Fruit fly (Drosophila melanogaster) whole organism, embryonic: Measurements from ENCODE around the gene sordd2.

Source experiments
- Awh ChIP-seq: fragments of 200-800 bp; sonication (Bioruptor generic); IDR thresholded peaks from 2 replicates; pipeline ENCODE4, ENCODE4 v1.3.6; 2022; ENCODE audit warnings: missing biosample characterization, missing genetic modification characterization
- CG10959 ChIP-seq: fragments of 200-800 bp; sonication (Bioruptor generic); IDR thresholded peaks from 2 replicates; pipeline ENCODE4 v1.3.6; 2022; ENCODE audit warnings: missing biosample characterization, missing genetic modification characterization
- CG13424 ChIP-seq: fragments of 200-800 bp; sonication (Bioruptor generic); optimal IDR thresholded peaks from 2 replicates; lab custom pipeline; 2019; ENCODE audit warnings: missing biosample characterization, mild to moderate bottlenecking, missing genetic modification characterization, moderate library complexity
- CG14860 ChIP-seq: fragments of 200-800 bp; sonication (Bioruptor generic); IDR thresholded peaks from 3 replicates; pipeline ENCODE4 v1.3.6; 2022; ENCODE audit warnings: missing biosample characterization, missing genetic modification characterization; ENCODE audit not compliant: partially characterized antibody
- CG15601 ChIP-seq: fragments of 200-800 bp; sonication (Bioruptor generic); optimal IDR thresholded peaks from 3 replicates; lab custom pipeline; 2019; ENCODE audit warnings: missing biosample characterization, mild to moderate bottlenecking, missing genetic modification characterization, moderate library complexity
- CG1647 ChIP-seq: fragments of 200-800 bp; sonication (Bioruptor generic); optimal IDR thresholded peaks from 3 replicates; lab custom pipeline; 2016; ENCODE audit warnings: missing biosample characterization, missing genetic modification characterization
- CG1832 ChIP-seq: fragments of 200-800 bp; sonication (Bioruptor generic); optimal IDR thresholded peaks from 2 replicates; lab custom pipeline; 2017; ENCODE audit warnings: missing biosample characterization, mild to moderate bottlenecking, missing genetic modification characterization, inconsistent platforms
- CG18476 ChIP-seq: fragments of 200-800 bp; sonication (Bioruptor generic); optimal IDR thresholded peaks from 2 replicates; lab custom pipeline; 2016; ENCODE audit warnings: missing biosample characterization, mild to moderate bottlenecking, missing genetic modification characterization
- CG18619 ChIP-seq: fragments of 200-800 bp; sonication (Bioruptor generic); optimal IDR thresholded peaks from 3 replicates; lab custom pipeline; 2017; ENCODE audit warnings: missing biosample characterization, mild to moderate bottlenecking, missing genetic modification characterization
- CG2116 ChIP-seq: fragments of 200-800 bp; sonication (Bioruptor generic); optimal IDR thresholded peaks from 3 replicates; lab custom pipeline; 2018; ENCODE audit warnings: missing biosample characterization, mild to moderate bottlenecking, missing genetic modification characterization
- CG3065 ChIP-seq: fragments of 200-800 bp; sonication (Bioruptor generic); optimal IDR thresholded peaks from 2 replicates; lab custom pipeline; 2016; ENCODE audit warnings: missing biosample characterization, missing genetic modification characterization
- CG4328 ChIP-seq: fragments of 200-800 bp; sonication (Bioruptor generic); optimal IDR thresholded peaks from 3 replicates; lab custom pipeline; 2017; ENCODE audit warnings: missing biosample characterization, missing genetic modification reagents, missing genetic modification characterization
- CG6765 ChIP-seq: fragments of 200-800 bp; sonication (Bioruptor generic); optimal IDR thresholded peaks from 3 replicates; lab custom pipeline; 2017; ENCODE audit warnings: missing biosample characterization, mild to moderate bottlenecking, missing genetic modification characterization
- CG7556 ChIP-seq: fragments of 200-800 bp; sonication (Bioruptor generic); optimal IDR thresholded peaks from 2 replicates; lab custom pipeline; 2017; ENCODE audit warnings: missing biosample characterization, mild to moderate bottlenecking, missing genetic modification characterization
- CG7928 ChIP-seq: fragments of 200-800 bp; sonication (Bioruptor generic); optimal IDR thresholded peaks from 2 replicates; lab custom pipeline; 2017; ENCODE audit warnings: missing biosample characterization, mild to moderate bottlenecking, missing genetic modification characterization
- CG8359 ChIP-seq: fragments of 200-800 bp; sonication (Bioruptor generic); optimal IDR thresholded peaks from 2 replicates; lab custom pipeline; 2017; ENCODE audit warnings: missing biosample characterization, mild to moderate bottlenecking, missing genetic modification characterization, borderline replicate concordance
- CkIIα-i1 ChIP-seq: fragments of 200-800 bp; sonication (Bioruptor generic); IDR thresholded peaks from 2 replicates; pipeline ENCODE4 v1.3.6; 2022; ENCODE audit warnings: missing biosample characterization, missing genetic modification characterization
- Dbx ChIP-seq: fragments of 200-800 bp; sonication (Bioruptor generic); IDR thresholded peaks from 3 replicates; pipeline ENCODE4 v1.3.6; 2022; ENCODE audit warnings: missing biosample characterization, missing genetic modification characterization
- Dfd ChIP-seq, 2 experiments: fragments of >200 bp; optimal IDR thresholded peaks; 2 replicates each; lab custom pipeline; 2017; ENCODE audit warnings: missing biosample characterization in 2 of 2, missing genetic modification characterization in 2 of 2
- Drgx ChIP-seq: fragments of 200-800 bp; sonication (Bioruptor generic); IDR thresholded peaks from 2 replicates; pipeline ENCODE4 v1.3.6; 2022; ENCODE audit warnings: missing biosample characterization, missing genetic modification characterization
- Ets97D ChIP-seq: fragments of 200-800 bp; sonication (Bioruptor generic); optimal IDR thresholded peaks from 3 replicates; lab custom pipeline; 2016; ENCODE audit warnings: missing biosample characterization, missing genetic modification characterization
- H2.0 ChIP-seq: fragments of 200-800 bp; sonication (Bioruptor generic); IDR thresholded peaks from 2 replicates; pipeline ENCODE4 v1.3.6; 2022; ENCODE audit warnings: missing biosample characterization, missing genetic modification characterization
- Hr3 ChIP-seq: fragments of 200-800 bp; sonication (Bioruptor generic); optimal IDR thresholded peaks from 3 replicates; lab custom pipeline; 2016; ENCODE audit warnings: missing biosample characterization, missing genetic modification characterization
- Max ChIP-seq: fragments of 200-800 bp; sonication (Bioruptor generic); optimal IDR thresholded peaks from 2 replicates; lab custom pipeline; 2016; ENCODE audit warnings: missing biosample characterization, mild to moderate bottlenecking, missing genetic modification characterization
- Scr ChIP-seq: fragments of 200-800 bp; sonication (Bioruptor generic); IDR thresholded peaks from 2 replicates; pipeline ENCODE4 v1.3.6; 2022; ENCODE audit warnings: missing biosample characterization, missing genetic modification characterization; ENCODE audit not compliant: partially characterized antibody
- Six4 ChIP-seq: fragments of 200-800 bp; sonication (Bioruptor generic); optimal IDR thresholded peaks from 2 replicates; lab custom pipeline; 2016; ENCODE audit warnings: missing biosample characterization, missing genetic modification characterization
- Sry-δ ChIP-seq: fragments of 200-800 bp; sonication (Bioruptor generic); optimal IDR thresholded peaks from 2 replicates; lab custom pipeline; 2016; ENCODE audit warnings: missing biosample characterization, missing genetic modification characterization
- Xbp1 ChIP-seq: fragments of 200-800 bp; sonication (Bioruptor generic); optimal IDR thresholded peaks from 3 replicates; lab custom pipeline; 2016; ENCODE audit warnings: missing biosample characterization, mild to moderate bottlenecking, missing genetic modification characterization
- ab ChIP-seq: fragments of 200-800 bp; sonication (Bioruptor generic); optimal IDR thresholded peaks from 2 replicates; lab custom pipeline; 2016; ENCODE audit warnings: missing biosample characterization, missing genetic modification characterization
- amos ChIP-seq: fragments of 200-800 bp; sonication (Bioruptor generic); IDR thresholded peaks from 2 replicates; pipeline ENCODE4 v1.3.6; 2022; ENCODE audit warnings: missing biosample characterization, missing genetic modification characterization; ENCODE audit not compliant: partially characterized antibody
- ato ChIP-seq: fragments of 200-800 bp; sonication (Bioruptor generic); IDR thresholded peaks from 2 replicates; pipeline ENCODE4 v1.3.6; 2022; ENCODE audit warnings: missing biosample characterization, missing genetic modification characterization; ENCODE audit not compliant: partially characterized antibody
- az2 ChIP-seq: fragments of 200-800 bp; sonication (Bioruptor generic); optimal IDR thresholded peaks from 3 replicates; lab custom pipeline; 2016; ENCODE audit warnings: missing biosample characterization, missing genetic modification characterization
- dm ChIP-seq: fragments of 200-800 bp; sonication (Bioruptor generic); optimal IDR thresholded peaks from 3 replicates; lab custom pipeline; 2016; ENCODE audit warnings: missing biosample characterization, missing genetic modification characterization
- dmrt99B ChIP-seq: fragments of 200-800 bp; sonication (Bioruptor generic); optimal IDR thresholded peaks from 2 replicates; lab custom pipeline; 2018; ENCODE audit warnings: missing biosample characterization, mild to moderate bottlenecking, missing genetic modification characterization, moderate library complexity
- dpn ChIP-seq, 2 experiments: fragments of 200-800 bp; sonication (Bioruptor generic); optimal IDR thresholded peaks; 3 replicates each; lab custom pipeline; 2016; ENCODE audit warnings: missing biosample characterization in 2 of 2, missing genetic modification characterization in 2 of 2
- ewg ChIP-seq: fragments of 200-800 bp; sonication (Bioruptor generic); optimal IDR thresholded peaks from 3 replicates; lab custom pipeline; 2017; ENCODE audit warnings: mild to moderate bottlenecking, missing biosample characterization, missing genetic modification reagents, missing genetic modification characterization
- gem ChIP-seq: fragments of 200-800 bp; sonication (Bioruptor generic); optimal IDR thresholded peaks from 2 replicates; lab custom pipeline; 2019; ENCODE audit warnings: missing biosample characterization, mild to moderate bottlenecking, missing genetic modification characterization, moderate library complexity
- gsb-n ChIP-seq: fragments of 200-800 bp; sonication (Bioruptor generic); optimal IDR thresholded peaks from 3 replicates; lab custom pipeline; 2018; ENCODE audit warnings: missing biosample characterization, mild to moderate bottlenecking, missing genetic modification characterization
- odd ChIP-seq: fragments of 200-800 bp; sonication (Bioruptor generic); optimal IDR thresholded peaks from 2 replicates; lab custom pipeline; 2017; ENCODE audit warnings: missing biosample characterization, mild to moderate bottlenecking, missing genetic modification characterization
- peb ChIP-seq: fragments of 200-800 bp; sonication (Bioruptor generic); IDR thresholded peaks from 2 replicates; pipeline ENCODE4 v1.3.6; 2022; ENCODE audit warnings: missing biosample characterization, missing genetic modification characterization
- pum ChIP-seq: fragments of 200-800 bp; sonication (Bioruptor generic); optimal IDR thresholded peaks from 2 replicates; lab custom pipeline; 2016; ENCODE audit warnings: missing biosample characterization, missing genetic modification characterization
- pzg ChIP-seq: fragments of 200-800 bp; sonication (Bioruptor generic); optimal IDR thresholded peaks from 3 replicates; lab custom pipeline; 2018; ENCODE audit warnings: missing biosample characterization, mild to moderate bottlenecking, missing genetic modification characterization, moderate library complexity
- stwl ChIP-seq: fragments of 200-800 bp; sonication (Bioruptor generic); optimal IDR thresholded peaks from 3 replicates; lab custom pipeline; 2018; ENCODE audit warnings: missing biosample characterization, mild to moderate bottlenecking, missing genetic modification characterization, moderate library complexity
- tap ChIP-seq: fragments of 200-800 bp; optimal IDR thresholded peaks from 3 replicates; lab custom pipeline; 2019; ENCODE audit warnings: missing biosample characterization, mild to moderate bottlenecking, missing genetic modification characterization, moderate library complexity
- tup ChIP-seq: fragments of 200-800 bp; sonication (Bioruptor generic); optimal IDR thresholded peaks from 2 replicates; lab custom pipeline; 2016; ENCODE audit warnings: missing biosample characterization, mild to moderate bottlenecking, missing genetic modification characterization, moderate library complexity
- tx ChIP-seq: fragments of 200-800 bp; sonication (Bioruptor generic); optimal IDR thresholded peaks from 2 replicates; lab custom pipeline; 2016; ENCODE audit warnings: missing biosample characterization, missing genetic modification characterization
- vnd ChIP-seq: fragments of 200-800 bp; sonication (Bioruptor generic); IDR thresholded peaks from 3 replicates; pipeline ENCODE4 v1.3.6; 2022; ENCODE audit warnings: missing biosample characterization, missing genetic modification characterization; ENCODE audit not compliant: partially characterized antibody
- vvl ChIP-seq: fragments of 200-800 bp; sonication (Bioruptor generic); IDR thresholded peaks from 2 replicates; pipeline ENCODE4 v1.3.6; 2022; ENCODE audit warnings: missing biosample characterization, missing genetic modification characterization

sordd2 gene

DNA sequence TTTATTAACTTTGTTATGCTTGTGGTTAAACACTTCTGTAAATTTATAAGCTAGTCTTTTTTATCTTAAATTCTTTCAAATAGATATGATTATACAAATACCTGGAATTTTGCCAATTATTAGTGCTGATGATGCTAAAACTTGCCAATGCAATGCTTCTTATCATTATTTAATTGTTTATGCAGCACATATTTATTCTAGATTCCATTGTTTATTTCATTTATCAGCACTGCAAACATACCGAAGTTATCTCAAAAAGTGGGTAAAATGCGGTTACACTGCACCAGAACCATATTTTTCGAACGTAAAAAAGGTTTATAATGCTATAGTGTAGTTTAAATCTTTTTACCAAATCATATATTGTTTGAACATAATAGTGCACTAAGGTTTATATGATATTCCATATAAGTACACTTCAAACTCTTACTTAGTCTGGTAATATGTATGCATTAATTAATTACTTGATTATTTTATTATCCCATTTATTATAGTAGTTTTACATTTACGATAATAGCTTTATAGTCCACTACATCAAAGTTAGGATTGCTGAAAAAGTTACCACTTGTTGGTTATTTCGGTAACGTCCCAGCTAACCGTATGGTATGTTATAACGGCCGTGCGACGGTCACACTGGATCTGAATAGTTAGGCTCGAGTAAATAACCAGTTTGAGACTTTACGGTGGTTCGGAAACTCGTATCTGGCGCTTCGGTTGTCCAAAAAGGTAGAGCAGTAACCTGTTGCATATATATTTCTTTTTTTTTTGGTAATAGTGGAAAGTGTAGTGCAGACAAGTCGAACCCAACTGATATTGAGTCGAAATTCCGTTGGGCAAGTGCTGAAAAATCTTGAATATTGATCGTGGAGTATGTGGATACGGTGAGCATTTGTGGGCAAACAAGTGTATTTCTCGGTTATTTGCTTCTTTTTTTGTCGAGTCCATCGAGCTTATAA is 10.5 kb downstream of the sordd2 start, which contains the start of gene Rhp (continued):
- TF ChIP-seq ato (GFP tag; lab: Robert Waterston, UW): no peak
- TF ChIP-seq Dbx (GFP tag; lab: Robert Waterston, UW): no peak
- TF ChIP-seq CG7556 (GFP tag; lab: Kevin White, UChicago): peak; percentile 12
- peak; percentile 51 for TF ChIP-seq CG13424 (tag; lab: Kevin White, UChicago)
- no peak for TF ChIP-seq peb (GFP tag; lab: Robert Waterston, UW)
- no peak for TF ChIP-seq Dfd (GFP tag; optimal IDR thresholded peaks at IDR 0.05; lab: Kevin White, UChicago)
- peak; percentile 76 for TF ChIP-seq CG15601
- no peak for TF ChIP-seq stwl (tag; lab: Kevin White, UChicago)
- TF ChIP-seq Six4 (GFP tag; lab: Kevin White, UChicago): no peak
- TF ChIP-seq ab (GFP tag; lab: Kevin White, UChicago): no peak
- peak; percentile 58 for TF ChIP-seq odd (GFP tag; lab: Kevin White, UChicago)
- no peak for TF ChIP-seq CG10959 (GFP tag; lab: Robert Waterston, UW)
- TF ChIP-seq vnd (GFP tag; lab: Robert Waterston, UW): no peak
- TF ChIP-seq ewg (GFP tag; lab: Kevin White, UChicago): no peak
- TF ChIP-seq CG2116: peak; percentile 45
- no peak for TF ChIP-seq Ets97D
- no peak for TF ChIP-seq CG1647 (GFP tag; lab: Kevin White, UChicago)
- TF ChIP-seq Drgx (GFP tag; lab: Robert Waterston, UW): peak; percentile 6; the same call in 1 of the 2 replicates
- TF ChIP-seq CG6765 (GFP tag; lab: Kevin White, UChicago): no peak
- TF ChIP-seq H2.0: no peak
- peak; percentile 48 for TF ChIP-seq CG18619 (GFP tag; lab: Kevin White, UChicago)
- TF ChIP-seq amos (GFP tag; lab: Robert Waterston, UW): peak; percentile 54; the same call in 1 of the 2 replicates
- TF ChIP-seq vvl: no peak
- TF ChIP-seq pum (GFP tag; lab: Kevin White, UChicago): no peak
- no peak for TF ChIP-seq CG1832
- peak; percentile 25 for TF ChIP-seq CG8359
- no peak for TF ChIP-seq tup (GFP tag; lab: Kevin White, UChicago)
- no peak for TF ChIP-seq Sry-δ (GFP tag; lab: Kevin White, UChicago)
- no peak for TF ChIP-seq CG18476 (GFP tag; lab: Kevin White, UChicago)
- TF ChIP-seq tap (tag; lab: Kevin White, UChicago): peak; percentile 69
- no peak for TF ChIP-seq Hr3 (GFP tag; lab: Kevin White, UChicago)
- TF ChIP-seq CG4328 (GFP tag; lab: Kevin White, UChicago): peak; percentile 50
- TF ChIP-seq CG14860 (GFP tag; lab: Robert Waterston, UW): no peak
- TF ChIP-seq CG3065 (GFP tag; lab: Kevin White, UChicago): no peak
- peak; percentile 68 for TF ChIP-seq gem (tag; lab: Kevin White, UChicago)
- TF ChIP-seq Xbp1 (GFP tag; lab: Kevin White, UChicago): no peak
- no peak for TF ChIP-seq CG7928 (GFP tag; lab: Kevin White, UChicago)
- no peak for TF ChIP-seq dmrt99B (tag; lab: Kevin White, UChicago)
- TF ChIP-seq Scr (GFP tag; lab: Robert Waterston, UW): no peak; the same call in 1 of the 2 replicates
- no peak for TF ChIP-seq tx (GFP tag; lab: Kevin White, UChicago)
- TF ChIP-seq gsb-n (tag; lab: Kevin White, UChicago): peak; percentile 46
- no peak for TF ChIP-seq CkIIα-i1 (GFP tag; lab: Robert Waterston, UW)
- TF ChIP-seq pzg (GFP tag; lab: Kevin White, UChicago): peak; percentile 37
- TF ChIP-seq dm: no peak
- TF ChIP-seq Max (GFP tag; lab: Kevin White, UChicago): peak; percentile 18
- peak; percentile 55 for TF ChIP-seq Awh (GFP tag; lab: Robert Waterston, UW)
- no peak for TF ChIP-seq az2 (GFP tag; lab: Kevin White, UChicago)
- TF ChIP-seq dpn (GFP tag; optimal IDR thresholded peaks at IDR 0.05; lab: Kevin White, UChicago): no peak
